Fruit fly (Drosophila melanogaster) whole organism: Measurements from ENCODE around the gene Rab3-GAP.

Source experiments
- Dll ChIP-seq: fragments of >200 bp; optimal IDR thresholded peaks from 2 replicates; lab custom pipeline; 2017
- psq ChIP-seq: fragments of >200 bp; optimal IDR thresholded peaks from 2 replicates; lab custom pipeline; 2017

- no peak for TF ChIP-seq Dll
- no peak for TF ChIP-seq psq (lab: Kevin White, UChicago)
These were observed 49.1 kb downstream of the Rab3-GAP start for dm6 chr2L:12013741-12014393.
